Worm (Caenorhabditis elegans) whole organism, L4 larva: Measurements from ENCODE around the gene C34D10.5.
A peak's percentile ranks its signal among the peaks of the same experiment; 100 is the strongest.

Source experiments
- F10B5.3 ChIP-seq: sonication (generic microtip); optimal IDR thresholded peaks from 2 replicates; lab custom pipeline; 2016; ENCODE audit warnings: mild to moderate bottlenecking, missing genetic modification characterization, missing compliant biosample characterization
- F26F4.8 ChIP-seq: fragments of 200-800 bp; sonication (Bioruptor generic); conservative IDR thresholded peaks from 2 replicates; pipeline ENCODE4 v1.3.6; 2022; ENCODE audit warnings: missing genetic modification characterization, missing compliant biosample characterization
- F44E2.7 ChIP-seq: fragments of 200-800 bp; sonication (Bioruptor generic); IDR thresholded peaks from 2 replicates; pipeline ENCODE4 v2.1.2; 2022; ENCODE audit warnings: missing genetic modification characterization, missing compliant biosample characterization
- Y105C5A.15 ChIP-seq: fragments of 200-800 bp; sonication (Bioruptor generic); IDR thresholded peaks from 2 replicates; pipeline ENCODE4 v1.3.6; 2022; ENCODE audit warnings: missing genetic modification characterization, missing compliant biosample characterization
- Y48G9A.11 ChIP-seq: fragments of 200-800 bp; sonication (Bioruptor generic); IDR thresholded peaks from 2 replicates; pipeline ENCODE4 v1.3.6; 2022; ENCODE audit warnings: missing genetic modification reagents, missing genetic modification characterization, missing compliant biosample characterization
- Y5F2A.4 ChIP-seq: fragments of 200-800 bp; sonication (Bioruptor generic); optimal IDR thresholded peaks from 2 replicates; lab custom pipeline; 2018; ENCODE audit warnings: mild to moderate bottlenecking, missing genetic modification characterization, missing compliant biosample characterization
- Y75B8A.6 ChIP-seq: fragments of 200-800 bp; sonication (Bioruptor generic); IDR thresholded peaks from 2 replicates; pipeline ENCODE4 v1.3.6; 2022; ENCODE audit warnings: missing genetic modification reagents, missing genetic modification characterization, missing compliant biosample characterization
- ZK337.2 ChIP-seq: fragments of 200-800 bp; sonication (Bioruptor generic); IDR thresholded peaks from 2 replicates; pipeline ENCODE4 v1.3.6; 2022; ENCODE audit warnings: missing genetic modification reagents, missing genetic modification characterization, missing compliant biosample characterization
- aha-1 ChIP-seq: fragments of 150-350 bp; peaks from one replicate; lab custom pipeline; 2014; ENCODE audit warnings: missing biosample characterization, missing genetic modification characterization
- ceh-32 ChIP-seq: sonication (generic microtip); optimal IDR thresholded peaks from 2 replicates; lab custom pipeline; 2016; ENCODE audit warnings: mild to moderate bottlenecking, missing genetic modification characterization, missing compliant biosample characterization; ENCODE audit not compliant: poor library complexity
- ceh-82 ChIP-seq: sonication (generic microtip); optimal IDR thresholded peaks from 2 replicates; lab custom pipeline; 2017; ENCODE audit warnings: missing biosample characterization, missing genetic modification characterization
- cey-2 ChIP-seq: sonication (generic microtip); optimal IDR thresholded peaks from 3 replicates; lab custom pipeline; 2017; ENCODE audit warnings: missing genetic modification characterization, mild to moderate bottlenecking, missing compliant biosample characterization, antibody characterized with exemption, borderline replicate concordance; ENCODE audit not compliant: insufficient read depth
- daf-12 ChIP-seq: fragments of 150-350 bp; optimal IDR thresholded peaks from 2 replicates; lab custom pipeline; 2014; ENCODE audit warnings: missing biosample characterization, missing genetic modification reagents, missing genetic modification characterization
- daf-16 ChIP-seq, 3 experiments: sonication (generic microtip); optimal IDR thresholded peaks; 2 replicates each; lab custom pipeline; 2016 to 2017; ENCODE audit warnings: missing genetic modification characterization in 3 of 3, missing genetic modification reagents in 3 of 3, mild to moderate bottlenecking in 2 of 3, missing compliant biosample characterization in 2 of 3, missing biosample characterization in 1 of 3, moderate library complexity in 1 of 3
- daf-19 ChIP-seq: fragments of 200-800 bp; sonication (Bioruptor generic); conservative IDR thresholded peaks from 2 replicates; pipeline ENCODE4 v1.3.6; 2022; ENCODE audit warnings: missing genetic modification characterization, missing compliant biosample characterization
- dmd-9 ChIP-seq: fragments of 200-800 bp; sonication (Bioruptor generic); IDR thresholded peaks from 2 replicates; pipeline ENCODE4 v1.3.6; 2022; ENCODE audit warnings: missing genetic modification reagents, missing genetic modification characterization, missing compliant biosample characterization
- egl-27 ChIP-seq: sonication (generic microtip); optimal IDR thresholded peaks from 3 replicates; lab custom pipeline; 2017; ENCODE audit warnings: missing biosample characterization, missing genetic modification reagents, missing genetic modification characterization
- fkh-10 ChIP-seq: fragments of 150-350 bp; optimal IDR thresholded peaks from 2 replicates; lab custom pipeline; 2014; ENCODE audit warnings: missing biosample characterization, missing genetic modification reagents, missing genetic modification characterization
- fos-1 ChIP-seq: fragments of 150-350 bp; optimal IDR thresholded peaks from 2 replicates; lab custom pipeline; 2014; ENCODE audit warnings: missing biosample characterization, missing genetic modification characterization
- hif-1 ChIP-seq, 2 experiments: sonication (generic microtip); optimal IDR thresholded peaks; 2 replicates each; lab custom pipeline; 2016 to 2017; ENCODE audit warnings: missing compliant biosample characterization in 2 of 2, missing genetic modification characterization in 2 of 2, missing genetic modification reagents in 2 of 2, missing genotype in 2 of 2, mild to moderate bottlenecking in 1 of 2
- hmg-1.1 ChIP-seq: fragments of 200-800 bp; sonication (Bioruptor generic); IDR thresholded peaks from 2 replicates; pipeline ENCODE4 v1.3.6; 2022; ENCODE audit warnings: missing genetic modification reagents, missing genetic modification characterization, missing compliant biosample characterization
- lin-1 ChIP-seq: fragments of 200-800 bp; sonication (Bioruptor generic); IDR thresholded peaks from 2 replicates; pipeline ENCODE4 v1.3.6; 2022; ENCODE audit warnings: missing genetic modification reagents, missing genetic modification characterization, missing compliant biosample characterization
- lin-13 ChIP-seq: fragments of 150-350 bp; optimal IDR thresholded peaks from 2 replicates; lab custom pipeline; 2014; ENCODE audit warnings: missing biosample characterization, missing genetic modification reagents, missing genetic modification characterization
- lin-15B ChIP-seq: fragments of 150-350 bp; sonication (generic microtip); optimal IDR thresholded peaks from 3 replicates; lab custom pipeline; 2014; ENCODE audit warnings: missing biosample characterization, missing genetic modification characterization
- lsy-2 ChIP-seq, 2 experiments: fragments of 150-350 bp in 1 of 2; sonication (generic microtip) in 1 of 2; optimal IDR thresholded peaks; 2 replicates each; lab custom pipeline; 2014 to 2017; ENCODE audit warnings: missing biosample characterization in 2 of 2, missing genetic modification characterization in 2 of 2
- mdl-1 ChIP-seq, 2 experiments: fragments of 150-350 bp in 1 of 2; sonication (generic microtip) in 1 of 2; optimal IDR thresholded peaks; 2 replicates each; lab custom pipeline; 2014 to 2017; ENCODE audit warnings: missing biosample characterization in 2 of 2, missing genetic modification characterization in 2 of 2
- mes-2 ChIP-seq: sonication (generic microtip); optimal IDR thresholded peaks from 2 replicates; lab custom pipeline; 2016; ENCODE audit warnings: missing genotype, mild to moderate bottlenecking, missing genetic modification characterization, missing compliant biosample characterization; ENCODE audit not compliant: poor library complexity, severe bottlenecking
- nhr-10 ChIP-seq: fragments of 150-350 bp; optimal IDR thresholded peaks from 2 replicates; lab custom pipeline; 2014; ENCODE audit warnings: missing biosample characterization, missing genetic modification characterization
- nhr-25 ChIP-seq: sonication (generic microtip); optimal IDR thresholded peaks from 2 replicates; lab custom pipeline; 2017; ENCODE audit warnings: missing genetic modification characterization, mild to moderate bottlenecking, missing compliant biosample characterization, antibody characterized with exemption, moderate library complexity, borderline replicate concordance; ENCODE audit not compliant: insufficient read depth
- nhr-28 ChIP-seq: fragments of 150-350 bp; optimal IDR thresholded peaks from 2 replicates; lab custom pipeline; 2014; ENCODE audit warnings: missing biosample characterization, missing genetic modification characterization
- nhr-48 ChIP-seq: sonication (generic microtip); optimal IDR thresholded peaks from 2 replicates; lab custom pipeline; 2016; ENCODE audit warnings: mild to moderate bottlenecking, missing genetic modification characterization, missing compliant biosample characterization
- nhr-6 ChIP-seq: fragments of 150-350 bp; optimal IDR thresholded peaks from 2 replicates; lab custom pipeline; 2014; ENCODE audit warnings: missing biosample characterization, missing genetic modification characterization
- pha-4 ChIP-seq, 2 experiments: fragments of 150-350 bp in 1 of 2; fragments of 200-800 bp in 1 of 2; sonication (Bioruptor generic) in 1 of 2; IDR thresholded peaks in 1 of 2; optimal IDR thresholded peaks in 1 of 2; 2 replicates each; pipeline versions ENCODE4 v1.3.6 to Lab custom; 2014 to 2022; ENCODE audit warnings: missing genetic modification characterization in 2 of 2, missing genetic modification reagents in 2 of 2, missing biosample characterization in 1 of 2, missing compliant biosample characterization in 1 of 2
- pqm-1 ChIP-seq: sonication (generic microtip); optimal IDR thresholded peaks from 2 replicates; lab custom pipeline; 2017; ENCODE audit warnings: missing biosample characterization, missing genetic modification characterization
- rbr-2 ChIP-seq: sonication (generic microtip); optimal IDR thresholded peaks from 2 replicates; lab custom pipeline; 2016; ENCODE audit warnings: missing genotype, missing genetic modification characterization, missing compliant biosample characterization
- saeg-2 ChIP-seq: fragments of 200-800 bp; sonication (Bioruptor generic); IDR thresholded peaks from 2 replicates; pipeline ENCODE4 v1.3.6; 2022; ENCODE audit warnings: missing genetic modification reagents, missing genetic modification characterization, missing compliant biosample characterization
- snpc-4 ChIP-seq: fragments of 150-350 bp; optimal IDR thresholded peaks from 2 replicates; lab custom pipeline; 2014; ENCODE audit warnings: missing biosample characterization, missing genetic modification characterization
- spr-1 ChIP-seq: sonication (generic microtip); optimal IDR thresholded peaks from 2 replicates; lab custom pipeline; 2016; ENCODE audit warnings: mild to moderate bottlenecking, missing genetic modification characterization, missing compliant biosample characterization
- spr-3 ChIP-seq: fragments of 200-800 bp; sonication (Bioruptor generic); optimal IDR thresholded peaks from 2 replicates; lab custom pipeline; 2018; ENCODE audit warnings: mild to moderate bottlenecking, missing genetic modification characterization, missing compliant biosample characterization
- tra-1 ChIP-seq: fragments of 200-800 bp; sonication (Bioruptor generic); IDR thresholded peaks from 2 replicates; pipeline ENCODE4 v1.3.6; 2022; ENCODE audit warnings: missing genetic modification reagents, missing genetic modification characterization, missing compliant biosample characterization
- unc-39 ChIP-seq: sonication (generic microtip); optimal IDR thresholded peaks from 2 replicates; lab custom pipeline; 2017; ENCODE audit warnings: missing biosample characterization, missing genetic modification characterization
- unc-62 ChIP-seq, 3 experiments: fragments of 150-350 bp in 1 of 3; sonication (generic microtip); optimal IDR thresholded peaks in 2 of 3; peaks in 1 of 3; 1 replicate in 1 of 3; 2 replicates in 2 of 3; lab custom pipeline; 2014 to 2017; ENCODE audit warnings: missing biosample characterization in 3 of 3, missing genetic modification characterization in 3 of 3, missing genetic modification reagents in 3 of 3, missing genotype in 1 of 3
- zfp-3 ChIP-seq: fragments of 200-800 bp; sonication (Bioruptor generic); conservative IDR thresholded peaks from 2 replicates; pipeline ENCODE4 v1.3.6; 2022; ENCODE audit warnings: missing genetic modification reagents, missing genetic modification characterization, missing compliant biosample characterization

The C34D10.5 gene

ce11 chrX:8029080-8029479 lies 11.3 kb downstream of the C34D10.5 start, which contains the start of gene C34D10.1 (continued):
- TF ChIP-seq spr-1 (tag; lab: Kevin White, UChicago), result no peak
- TF ChIP-seq tra-1, result 0 out of 2 replicates have a peak, but pooled peaks have one; percentile 61
- TF ChIP-seq hmg-1.1 (GFP tag; lab: Robert Waterston, UW), result peak; percentile 78
- peak; percentile 5 for TF ChIP-seq lin-13 (GFP tag; lab: Kevin White, UChicago)
- TF ChIP-seq lsy-2 (tag; optimal IDR thresholded peaks at IDR 0.05; lab: Kevin White, UChicago), result peak in 1 of 2 experiments; percentile 73
- no peak for TF ChIP-seq saeg-2 (GFP tag; lab: Robert Waterston, UW)
- peak; percentile 65 for TF ChIP-seq mes-2 (tag; lab: Kevin White, UChicago)
- peak in 1 of 2 experiments; percentile 46 for TF ChIP-seq hif-1 (tag; optimal IDR thresholded peaks at IDR 0.05; lab: Kevin White, UChicago)
- TF ChIP-seq ceh-32 (tag; lab: Kevin White, UChicago), result no peak
- TF ChIP-seq nhr-6 (tag; lab: Kevin White, UChicago), result peak; percentile 77
- no peak for TF ChIP-seq cey-2 (tag; lab: Kevin White, UChicago)
- TF ChIP-seq ZK337.2 (GFP tag; lab: Robert Waterston, UW), result no peak
- TF ChIP-seq F10B5.3 (tag; lab: Kevin White, UChicago), result no peak
- TF ChIP-seq F44E2.7 (GFP tag; lab: Robert Waterston, UW), result no peak
- TF ChIP-seq pha-4 (GFP tag; IDR thresholded peaks at IDR 0.05; lab: Robert Waterston, UW), result 0 out of 2 replicates have a peak, but pooled peaks have one; percentile 19
- TF ChIP-seq pha-4 (tag; optimal IDR thresholded peaks at IDR 0.05; lab: Kevin White, UChicago), result peak; percentile 25
- no peak for TF ChIP-seq unc-39
- TF ChIP-seq dmd-9 (GFP tag; lab: Robert Waterston, UW), result 0 out of 2 replicates have a peak, but pooled peaks have one; percentile 11
- no peak for TF ChIP-seq daf-12 (tag; lab: Kevin White, UChicago)
- TF ChIP-seq nhr-10 (tag; lab: Kevin White, UChicago), result peak; percentile 20
- TF ChIP-seq fos-1 (tag; lab: Kevin White, UChicago), result no peak
- no peak for TF ChIP-seq daf-19
- TF ChIP-seq Y48G9A.11 (GFP tag; lab: Robert Waterston, UW), result no peak
- TF ChIP-seq snpc-4 (tag; lab: Kevin White, UChicago), result no peak
- TF ChIP-seq Y105C5A.15 (GFP tag; lab: Robert Waterston, UW), result no peak
- TF ChIP-seq mdl-1 (tag; optimal IDR thresholded peaks at IDR 0.05; lab: Kevin White, UChicago), result peak in 1 of 2 experiments; percentile 73

ce11 chrX:8030032-8030431 lies 12.2 kb downstream of the C34D10.5 start:
- TF ChIP-seq unc-62 (GFP tag; optimal IDR thresholded peaks at IDR 0.05 in 1 of 2; lab: Kevin White, UChicago), result peak in 1 of 2 experiments; percentile 68
- no peak for TF ChIP-seq unc-62 (tag; optimal IDR thresholded peaks at IDR 0.05; lab: Kevin White, UChicago)
- TF ChIP-seq Y75B8A.6 (GFP tag; lab: Robert Waterston, UW), result no peak
- no peak for TF ChIP-seq pqm-1 (tag; lab: Kevin White, UChicago)
- peak; percentile 32 for TF ChIP-seq aha-1 (tag; lab: Kevin White, UChicago)
- no peak for TF ChIP-seq rbr-2
- TF ChIP-seq egl-27 (tag; lab: Kevin White, UChicago), result no peak

- TF ChIP-seq hif-1 (tag; optimal IDR thresholded peaks at IDR 0.05; lab: Kevin White, UChicago) (peak; percentile 73 to 92), mes-2 (tag; lab: Kevin White, UChicago) (peak; percentile 98), lin-1 (GFP tag; lab: Robert Waterston, UW) (peak; percentile 90), nhr-10 (tag; lab: Kevin White, UChicago) (peak; percentile 99), aha-1 (tag; lab: Kevin White, UChicago) (peak; percentile 100), fkh-10 (GFP tag; lab: Kevin White, UChicago) (peak; percentile 97), zfp-3 (GFP tag; lab: Robert Waterston, UW) (peak; percentile 94), nhr-25 (tag; lab: Kevin White, UChicago) (peak; percentile 88), daf-16 (GFP tag; optimal IDR thresholded peaks at IDR 0.05; lab: Kevin White, UChicago) (peak; percentile 96 to 98), daf-16 (tag; optimal IDR thresholded peaks at IDR 0.05; lab: Kevin White, UChicago) (peak; percentile 60), nhr-48 (peak; percentile 97), spr-3 (GFP tag; lab: Kevin White, UChicago) (peak; percentile 96), Y5F2A.4 (peak; percentile 91), lin-15B (tag; lab: Kevin White, UChicago) (peak; percentile 22), unc-62 (GFP tag; optimal IDR thresholded peaks at IDR 0.05 in 1 of 2; lab: Kevin White, UChicago) (peak; percentile 84 to 99), unc-62 (tag; optimal IDR thresholded peaks at IDR 0.05; lab: Kevin White, UChicago) (peak; percentile 84), nhr-28 (tag; lab: Kevin White, UChicago) (peak; percentile 88), ceh-82 (tag; lab: Kevin White, UChicago) (peak; percentile 98), F44E2.7 (GFP tag; lab: Robert Waterston, UW) (peak; percentile 84; the same call in 1 of the 2 replicates), spr-1 (tag; lab: Kevin White, UChicago) (peak; percentile 97), F26F4.8 (GFP tag; lab: Robert Waterston, UW) (peak; percentile 70; the same call in 1 of the 2 replicates)
Measured at ce11 chrX:8036219-8036883, 18.5 kb downstream of the C34D10.5 start.
